Fruit fly (Drosophila melanogaster) whole organism, embryonic: ENCODE data around the gene CG32248.

Source experiments
- B-H2 ChIP-seq: fragments of 200-800 bp; sonication (Bioruptor generic); optimal IDR thresholded peaks from 2 replicates; lab custom pipeline; 2018; ENCODE audit warnings: missing biosample characterization, mild to moderate bottlenecking, missing genetic modification characterization
- CG13894 ChIP-seq: fragments of 200-800 bp; sonication (Bioruptor generic); optimal IDR thresholded peaks from 3 replicates; lab custom pipeline; 2018; ENCODE audit warnings: missing biosample characterization, mild to moderate bottlenecking, missing genetic modification characterization, moderate library complexity
- CG14014 ChIP-seq: fragments of 200-800 bp; sonication (Bioruptor generic); IDR thresholded peaks from 2 replicates; pipeline ENCODE4 v1.3.6; 2022; ENCODE audit warnings: missing biosample characterization, missing genetic modification characterization
- CG14667 ChIP-seq: fragments of 200-800 bp; sonication (Bioruptor generic); IDR thresholded peaks from 2 replicates; pipeline ENCODE4 v1.3.6; 2022; ENCODE audit warnings: missing biosample characterization, missing genetic modification characterization
- CG17328 ChIP-seq: fragments of 200-800 bp; sonication (Bioruptor generic); IDR thresholded peaks from 2 replicates; pipeline ENCODE4 v1.3.6; 2022; ENCODE audit warnings: missing biosample characterization, missing genetic modification characterization
- CG18262 ChIP-seq: fragments of 200-800 bp; optimal IDR thresholded peaks from 3 replicates; lab custom pipeline; 2019; ENCODE audit warnings: missing biosample characterization, mild to moderate bottlenecking, missing genetic modification characterization, moderate library complexity
- CG2120 ChIP-seq: fragments of 200-800 bp; sonication (Bioruptor generic); optimal IDR thresholded peaks from 3 replicates; lab custom pipeline; 2016; ENCODE audit warnings: missing biosample characterization, missing genetic modification characterization
- CG32532 ChIP-seq: fragments of 200-800 bp; sonication (Bioruptor generic); IDR thresholded peaks from 2 replicates; pipeline ENCODE4 v1.3.6; 2022; ENCODE audit warnings: missing biosample characterization, missing genetic modification characterization
- CG34224 ChIP-seq: fragments of 200-800 bp; sonication (Bioruptor generic); IDR thresholded peaks from 3 replicates; pipeline ENCODE4 v1.3.6; 2022; ENCODE audit warnings: missing biosample characterization, missing genetic modification characterization; ENCODE audit not compliant: partially characterized antibody
- CG4424 ChIP-seq: fragments of 200-800 bp; sonication (Bioruptor generic); optimal IDR thresholded peaks from 3 replicates; lab custom pipeline; 2016; ENCODE audit warnings: missing biosample characterization, missing genetic modification characterization
- CG5953 ChIP-seq: fragments of 200-800 bp; sonication (Bioruptor generic); IDR thresholded peaks from 2 replicates; pipeline ENCODE4 v1.3.6; 2022; ENCODE audit warnings: missing biosample characterization, missing genetic modification characterization
- CG6654 ChIP-seq: fragments of 200-800 bp; sonication (Bioruptor generic); optimal IDR thresholded peaks from 2 replicates; lab custom pipeline; 2017; ENCODE audit warnings: missing biosample characterization, mild to moderate bottlenecking, missing genetic modification characterization
- CG6683 ChIP-seq: fragments of 200-800 bp; sonication (Bioruptor generic); optimal IDR thresholded peaks from 2 replicates; lab custom pipeline; 2017; ENCODE audit warnings: missing biosample characterization, mild to moderate bottlenecking, missing genetic modification characterization, missing genetic modification reagents
- CG6765 ChIP-seq: fragments of 200-800 bp; sonication (Bioruptor generic); optimal IDR thresholded peaks from 3 replicates; lab custom pipeline; 2017; ENCODE audit warnings: missing biosample characterization, mild to moderate bottlenecking, missing genetic modification characterization
- CG7786 ChIP-seq: fragments of 200-800 bp; sonication (Bioruptor generic); optimal IDR thresholded peaks from 2 replicates; lab custom pipeline; 2016; ENCODE audit warnings: missing biosample characterization, missing genetic modification characterization
- CG8359 ChIP-seq: fragments of 200-800 bp; sonication (Bioruptor generic); optimal IDR thresholded peaks from 2 replicates; lab custom pipeline; 2017; ENCODE audit warnings: missing biosample characterization, mild to moderate bottlenecking, missing genetic modification characterization, borderline replicate concordance
- CG8388 ChIP-seq: fragments of 200-800 bp; sonication (Bioruptor generic); optimal IDR thresholded peaks from 2 replicates; lab custom pipeline; 2019; ENCODE audit warnings: missing biosample characterization, mild to moderate bottlenecking, missing genetic modification characterization, moderate library complexity
- CG9876 ChIP-seq: fragments of 200-800 bp; sonication (Bioruptor generic); optimal IDR thresholded peaks from 2 replicates; lab custom pipeline; 2016; ENCODE audit warnings: missing biosample characterization, missing genetic modification characterization
- Deaf1 ChIP-seq: fragments of 200-800 bp; optimal IDR thresholded peaks from 3 replicates; lab custom pipeline; 2019; ENCODE audit warnings: missing biosample characterization, mild to moderate bottlenecking, missing genetic modification characterization, moderate library complexity
- ERR ChIP-seq: fragments of 200-800 bp; sonication (Bioruptor generic); optimal IDR thresholded peaks from 2 replicates; lab custom pipeline; 2016; ENCODE audit warnings: missing biosample characterization, missing genetic modification characterization
- GATAe ChIP-seq: fragments of 200-800 bp; sonication (Bioruptor generic); conservative IDR thresholded peaks from 2 replicates; pipeline ENCODE4 v1.3.6; 2022; ENCODE audit warnings: missing biosample characterization, missing genetic modification characterization
- H2.0 ChIP-seq: fragments of 200-800 bp; sonication (Bioruptor generic); IDR thresholded peaks from 2 replicates; pipeline ENCODE4 v1.3.6; 2022; ENCODE audit warnings: missing biosample characterization, missing genetic modification characterization
- Hmx ChIP-seq: fragments of 200-800 bp; sonication (Bioruptor generic); optimal IDR thresholded peaks from 2 replicates; lab custom pipeline; 2016; ENCODE audit warnings: missing biosample characterization, missing genetic modification characterization
- Sin3A ChIP-seq: fragments of >200 bp; optimal IDR thresholded peaks from 2 replicates; lab custom pipeline; 2018
- Trl ChIP-seq, 3 experiments: fragments of >200 bp in 2 of 3; fragments of 200-800 bp in 1 of 3; sonication (Bioruptor generic) in 1 of 3; optimal IDR thresholded peaks; 2 replicates in 1 of 3; 3 replicates in 2 of 3; lab custom pipeline; 2016 to 2017; ENCODE audit warnings: missing biosample characterization in 1 of 3, missing genetic modification characterization in 1 of 3
- ap ChIP-seq: fragments of 200-800 bp; sonication (Bioruptor generic); IDR thresholded peaks from 2 replicates; pipeline ENCODE4 v1.3.6; 2022; ENCODE audit warnings: missing biosample characterization, missing genetic modification characterization
- cato ChIP-seq: fragments of 200-800 bp; sonication (Bioruptor generic); optimal IDR thresholded peaks from 2 replicates; lab custom pipeline; 2016; ENCODE audit warnings: missing biosample characterization, missing genetic modification characterization, borderline replicate concordance
- croc ChIP-seq: fragments of 200-800 bp; sonication (Bioruptor generic); conservative IDR thresholded peaks from 3 replicates; pipeline ENCODE4 v1.3.6; 2022; ENCODE audit warnings: missing biosample characterization, missing genetic modification characterization
- crp ChIP-seq, 2 experiments: fragments of 200-800 bp; sonication (Bioruptor generic); optimal IDR thresholded peaks; 2 replicates in 1 of 2; 3 replicates in 1 of 2; lab custom pipeline; 2017; ENCODE audit warnings: missing biosample characterization in 2 of 2, missing genetic modification characterization in 2 of 2, mild to moderate bottlenecking in 1 of 2, moderate library complexity in 1 of 2
- dmrt11E ChIP-seq: fragments of 200-800 bp; sonication (Bioruptor generic); optimal IDR thresholded peaks from 3 replicates; lab custom pipeline; 2018; ENCODE audit warnings: missing biosample characterization, mild to moderate bottlenecking, missing genetic modification characterization, moderate library complexity
- eyg ChIP-seq: fragments of 200-800 bp; sonication (Bioruptor generic); optimal IDR thresholded peaks from 3 replicates; lab custom pipeline; 2016; ENCODE audit warnings: missing biosample characterization, missing genetic modification characterization
- ftz-f1 ChIP-seq: fragments of 200-800 bp; sonication (Bioruptor generic); optimal IDR thresholded peaks from 2 replicates; lab custom pipeline; 2016; ENCODE audit warnings: missing biosample characterization, missing genetic modification characterization
- nerfin-1 ChIP-seq: fragments of 200-800 bp; sonication (Bioruptor generic); optimal IDR thresholded peaks from 3 replicates; lab custom pipeline; 2019; ENCODE audit warnings: missing biosample characterization, mild to moderate bottlenecking, missing genetic modification characterization, moderate library complexity
- onecut ChIP-seq: fragments of 200-800 bp; sonication (Bioruptor generic); IDR thresholded peaks from 2 replicates; pipeline ENCODE4 v1.3.6; 2022; ENCODE audit warnings: missing biosample characterization, missing genetic modification characterization
- org-1 ChIP-seq: fragments of 200-800 bp; sonication (Bioruptor generic); optimal IDR thresholded peaks from 2 replicates; lab custom pipeline; 2017; ENCODE audit warnings: missing biosample characterization, missing genetic modification characterization
- pan ChIP-seq, 4 experiments: fragments of >200 bp in 3 of 4; fragments of 200-800 bp in 1 of 4; sonication (Bioruptor generic) in 1 of 4; optimal IDR thresholded peaks in 3 of 4; IDR thresholded peaks in 1 of 4; 2 replicates each; pipeline versions ENCODE4 v1.3.6 to Lab custom; 2017 to 2022; ENCODE audit warnings: missing biosample characterization in 2 of 4, missing genetic modification characterization in 2 of 4, mixed read lengths in 1 of 4
- repo ChIP-seq: fragments of 200-800 bp; sonication (Bioruptor generic); optimal IDR thresholded peaks from 2 replicates; lab custom pipeline; 2016; ENCODE audit warnings: missing biosample characterization, missing genetic modification characterization
- ro ChIP-seq: fragments of 200-800 bp; sonication (Bioruptor generic); IDR thresholded peaks from 2 replicates; pipeline ENCODE4 v1.3.6; 2022; ENCODE audit warnings: missing biosample characterization, missing genetic modification characterization
- scrt ChIP-seq: fragments of 200-800 bp; sonication (Bioruptor generic); optimal IDR thresholded peaks from 2 replicates; lab custom pipeline; 2018; ENCODE audit warnings: missing biosample characterization, mild to moderate bottlenecking, missing genetic modification characterization, moderate library complexity
- sens-2 ChIP-seq: fragments of 200-800 bp; sonication (Bioruptor generic); IDR thresholded peaks from 2 replicates; pipeline ENCODE4 v1.3.6; 2022; ENCODE audit warnings: missing biosample characterization, missing genetic modification characterization
- sna ChIP-seq: fragments of 200-800 bp; sonication (Bioruptor generic); IDR thresholded peaks from 2 replicates; pipeline ENCODE4 v1.3.6; 2022; ENCODE audit warnings: missing biosample characterization, missing genetic modification characterization; ENCODE audit not compliant: partially characterized antibody
- stc ChIP-seq: fragments of 200-800 bp; sonication (Bioruptor generic); IDR thresholded peaks from 2 replicates; pipeline ENCODE4 v1.3.6; 2022; ENCODE audit warnings: missing biosample characterization, missing genetic modification characterization
- toy ChIP-seq: fragments of 200-800 bp; sonication (Bioruptor generic); IDR thresholded peaks from 2 replicates; pipeline ENCODE4 v1.3.6; 2022; ENCODE audit warnings: missing biosample characterization, missing genetic modification characterization
- unpg ChIP-seq: fragments of 200-800 bp; sonication (Bioruptor generic); optimal IDR thresholded peaks from 3 replicates; lab custom pipeline; 2018; ENCODE audit warnings: missing biosample characterization, mild to moderate bottlenecking, missing genetic modification characterization, moderate library complexity

Gene CG32248

DNA sequence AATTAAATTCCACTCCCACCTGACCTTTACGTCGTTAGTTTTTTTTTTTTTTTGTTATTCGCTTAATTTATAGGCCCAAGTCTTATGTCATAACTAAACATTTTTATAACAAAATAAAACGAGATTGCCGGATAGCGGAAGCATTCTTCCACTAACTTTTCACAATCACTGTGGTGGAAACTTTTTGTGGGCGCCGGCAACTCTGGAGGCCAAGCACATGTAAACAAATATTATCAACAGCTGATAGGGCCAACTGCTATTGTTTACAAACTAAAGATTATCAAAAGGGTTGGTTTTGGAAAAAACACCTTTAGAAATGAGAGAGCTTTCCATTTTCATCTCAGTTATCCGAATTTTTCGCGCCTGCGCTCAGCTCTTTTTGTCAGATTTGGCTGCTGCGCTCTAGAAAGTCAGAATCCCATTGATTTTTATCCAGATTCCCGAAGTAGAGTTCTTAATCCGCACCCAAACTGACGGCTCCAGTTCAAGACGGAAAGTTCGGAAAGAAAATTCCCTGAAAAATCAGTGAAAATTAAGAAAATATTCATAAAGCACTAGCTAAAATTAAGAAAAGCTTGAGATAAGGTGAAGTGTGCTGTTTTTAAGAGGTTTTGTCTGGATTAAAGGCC is 42.5 kb upstream of the CG32248 start, which contains the start of gene nAChRbeta1 (continued):
- no peak for TF ChIP-seq ftz-f1 (GFP tag; lab: Kevin White, UChicago)
- no peak for TF ChIP-seq CG32532 (GFP tag; lab: Robert Waterston, UW)
- no peak for TF ChIP-seq CG8359
- no peak for TF ChIP-seq ERR (GFP tag; lab: Kevin White, UChicago)
- no peak for TF ChIP-seq CG7786 (GFP tag; lab: Kevin White, UChicago)
- TF ChIP-seq scrt (GFP tag; lab: Kevin White, UChicago), result peak; percentile 83
- peak in 1 of 2 experiments; percentile 45 for TF ChIP-seq crp (GFP tag; optimal IDR thresholded peaks at IDR 0.05; lab: Kevin White, UChicago)
- TF ChIP-seq CG8388 (GFP tag; lab: Kevin White, UChicago), result peak; percentile 66
- TF ChIP-seq nerfin-1 (tag; lab: Kevin White, UChicago), result peak; percentile 55
- TF ChIP-seq CG9876 (GFP tag; lab: Kevin White, UChicago), result no peak
- TF ChIP-seq CG6765 (GFP tag; lab: Kevin White, UChicago), result no peak
- TF ChIP-seq CG14667 (GFP tag; lab: Robert Waterston, UW), result no peak
- TF ChIP-seq CG4424, result no peak
- no peak for TF ChIP-seq CG18262 (tag; lab: Kevin White, UChicago)
- no peak for TF ChIP-seq CG6654 (GFP tag; lab: Kevin White, UChicago)
- TF ChIP-seq org-1 (GFP tag; lab: Kevin White, UChicago), result no peak
- TF ChIP-seq GATAe (GFP tag; lab: Robert Waterston, UW), result no peak
- no peak for TF ChIP-seq Sin3A
- no peak for TF ChIP-seq CG14014 (GFP tag; lab: Robert Waterston, UW)
- TF ChIP-seq repo (GFP tag; lab: Kevin White, UChicago), result no peak
- TF ChIP-seq CG13894, result peak; percentile 20
- TF ChIP-seq CG2120 (GFP tag; lab: Kevin White, UChicago), result peak; percentile 14
- TF ChIP-seq ap, result no peak
- TF ChIP-seq croc (GFP tag; lab: Robert Waterston, UW), result no peak
- peak; percentile 78 for TF ChIP-seq onecut (GFP tag; lab: Robert Waterston, UW)
- no peak for TF ChIP-seq unpg (GFP tag; lab: Kevin White, UChicago)
- no peak for TF ChIP-seq stc (GFP tag; lab: Robert Waterston, UW)
- no peak for TF ChIP-seq dmrt11E (tag; lab: Kevin White, UChicago)
- no peak for TF ChIP-seq CG17328
- TF ChIP-seq B-H2, result no peak
- TF ChIP-seq sna (GFP tag; lab: Robert Waterston, UW), result no peak
- TF ChIP-seq CG5953, result no peak
- no peak for TF ChIP-seq CG6683
- TF ChIP-seq cato (GFP tag; lab: Kevin White, UChicago), result no peak
- TF ChIP-seq eyg (GFP tag; lab: Kevin White, UChicago), result no peak
- TF ChIP-seq Hmx (GFP tag; lab: Kevin White, UChicago), result no peak
- no peak for TF ChIP-seq CG34224 (GFP tag; lab: Robert Waterston, UW)

DNA sequence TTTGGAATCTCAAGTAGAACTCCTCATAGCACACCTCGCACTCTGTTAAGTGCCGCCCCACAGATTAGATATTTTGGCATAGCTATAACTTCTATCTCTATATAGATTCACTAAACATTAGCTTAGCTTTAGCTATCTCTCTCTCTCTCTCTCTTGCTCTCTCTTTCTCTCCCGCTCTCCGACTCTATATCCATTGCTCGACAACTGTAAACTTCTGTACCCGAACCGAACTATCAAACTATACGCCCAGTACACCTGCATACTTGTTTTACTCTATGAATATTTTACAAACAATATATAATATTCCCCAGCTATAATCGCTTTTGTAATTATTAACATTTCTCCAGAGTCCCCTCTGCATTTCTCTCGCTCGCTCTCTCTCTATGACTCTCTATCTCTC is 41.2 kb upstream of the CG32248 start:
- peak; percentile 68 for TF ChIP-seq CG13894
- TF ChIP-seq ro (GFP tag; lab: Robert Waterston, UW), result no peak
- peak; percentile 55 to 66 for TF ChIP-seq Trl (optimal IDR thresholded peaks at IDR 0.05; lab: Kevin White, UChicago)
- no peak for TF ChIP-seq Trl (GFP tag; optimal IDR thresholded peaks at IDR 0.05; lab: Kevin White, UChicago)
- no peak for TF ChIP-seq H2.0
- no peak for TF ChIP-seq sens-2 (GFP tag; lab: Robert Waterston, UW)
- TF ChIP-seq Deaf1 (tag; lab: Kevin White, UChicago), result peak; percentile 6
- no peak for TF ChIP-seq pan (optimal IDR thresholded peaks at IDR 0.05; lab: Kevin White, UChicago)
- TF ChIP-seq pan (GFP tag; optimal IDR thresholded peaks at IDR 0.05 in 1 of 2, IDR thresholded peaks at IDR 0.05 in 1 of 2), result no peak
- TF ChIP-seq toy (GFP tag; lab: Robert Waterston, UW), result no peak
